Worm (Caenorhabditis elegans) whole organism, L1 larva: Measurements from ENCODE around the gene T16G12.13.

Source experiments
- C16A3.4 ChIP-seq: fragments of 150-350 bp; optimal IDR thresholded peaks from 2 replicates; lab custom pipeline; 2014; ENCODE audit warnings: missing biosample characterization, missing genetic modification characterization
- F16B12.6 ChIP-seq: fragments of 150-350 bp; optimal IDR thresholded peaks from 2 replicates; lab custom pipeline; 2014; ENCODE audit warnings: missing biosample characterization, missing genetic modification characterization
- Y116A8C.19 ChIP-seq: sonication (generic microtip); optimal IDR thresholded peaks from 2 replicates; lab custom pipeline; 2016; ENCODE audit warnings: missing compliant biosample characterization, missing genetic modification characterization, borderline replicate concordance
- aly-2 ChIP-seq: fragments of 150-350 bp; optimal IDR thresholded peaks from 2 replicates; lab custom pipeline; 2014; ENCODE audit warnings: missing biosample characterization, missing genetic modification characterization
- ama-1 ChIP-seq: fragments of 150-350 bp; optimal IDR thresholded peaks from 2 replicates; lab custom pipeline; 2014
- blmp-1 ChIP-seq: fragments of 150-350 bp; optimal IDR thresholded peaks from 2 replicates; lab custom pipeline; 2014; ENCODE audit warnings: missing biosample characterization, missing genetic modification characterization
- ceh-90 ChIP-seq: sonication (generic microtip); optimal IDR thresholded peaks from 2 replicates; lab custom pipeline; 2016; ENCODE audit warnings: missing genetic modification characterization, missing compliant biosample characterization
- dpl-1 ChIP-seq, 3 experiments: fragments of 150-350 bp in 2 of 3; sonication (generic microtip) in 1 of 3; optimal IDR thresholded peaks; 2 replicates each; lab custom pipeline; 2014 to 2017; ENCODE audit warnings: missing biosample characterization in 3 of 3, missing genetic modification characterization in 3 of 3, missing genetic modification reagents in 3 of 3
- dsc-1 ChIP-seq: sonication (generic microtip); optimal IDR thresholded peaks from 2 replicates; lab custom pipeline; 2016; ENCODE audit warnings: mild to moderate bottlenecking, missing genetic modification characterization, missing compliant biosample characterization
- efl-1 ChIP-seq, 4 experiments: fragments of 150-350 bp; optimal IDR thresholded peaks in 3 of 4; peaks in 1 of 4; 1 replicate in 1 of 4; 2 replicates in 3 of 4; lab custom pipeline; 2014; ENCODE audit warnings: missing biosample characterization in 2 of 4, missing genetic modification characterization in 2 of 4, missing genetic modification reagents in 2 of 4
- elt-2 ChIP-seq: sonication (generic microtip); optimal IDR thresholded peaks from 2 replicates; lab custom pipeline; 2016; ENCODE audit warnings: missing genetic modification characterization, mild to moderate bottlenecking, inconsistent platforms, missing compliant biosample characterization, missing genetic modification reagents
- ets-5 ChIP-seq: fragments of 200-800 bp; sonication (Bioruptor generic); IDR thresholded peaks from 2 replicates; pipeline ENCODE4 v1.3.6; 2022; ENCODE audit warnings: missing genetic modification characterization, missing compliant biosample characterization
- fkh-4 ChIP-seq: sonication (generic microtip); optimal IDR thresholded peaks from 2 replicates; lab custom pipeline; 2016; ENCODE audit warnings: missing compliant biosample characterization, missing genetic modification characterization, borderline replicate concordance
- hpl-2 ChIP-seq: fragments of 150-350 bp; optimal IDR thresholded peaks from 2 replicates; lab custom pipeline; 2014; ENCODE audit warnings: missing biosample characterization, missing genetic modification reagents, missing genetic modification characterization
- isw-1 ChIP-seq: fragments of 200-800 bp; sonication (Bioruptor generic); IDR thresholded peaks from 2 replicates; pipeline ENCODE4 v1.3.6; 2022; ENCODE audit warnings: missing genetic modification characterization, missing compliant biosample characterization
- jun-1 ChIP-seq: fragments of 150-350 bp; optimal IDR thresholded peaks from 2 replicates; lab custom pipeline; 2014; ENCODE audit warnings: missing biosample characterization, missing genetic modification reagents, missing genetic modification characterization
- lin-15B ChIP-seq: fragments of 150-350 bp; sonication (generic microtip); optimal IDR thresholded peaks from 3 replicates; lab custom pipeline; 2014; ENCODE audit warnings: missing biosample characterization, missing genetic modification characterization
- lin-35 ChIP-seq, 2 experiments: fragments of 150-350 bp; optimal IDR thresholded peaks; 2 replicates each; lab custom pipeline; 2014; ENCODE audit warnings: missing biosample characterization in 2 of 2, missing genetic modification characterization in 2 of 2, missing genetic modification reagents in 2 of 2
- lin-39 ChIP-seq: fragments of 150-350 bp; optimal IDR thresholded peaks from 2 replicates; lab custom pipeline; 2014; ENCODE audit warnings: missing biosample characterization, missing genetic modification reagents, missing genetic modification characterization
- lsy-2 ChIP-seq, 2 experiments: fragments of 150-350 bp; optimal IDR thresholded peaks; 2 replicates each; lab custom pipeline; 2014; ENCODE audit warnings: missing biosample characterization in 2 of 2, missing genetic modification characterization in 2 of 2
- mdl-1 ChIP-seq, 2 experiments: fragments of 150-350 bp; optimal IDR thresholded peaks; 2 replicates each; lab custom pipeline; 2014 to 2017; ENCODE audit warnings: missing biosample characterization in 2 of 2, missing genetic modification characterization in 2 of 2, inconsistent platforms in 1 of 2
- mef-2 ChIP-seq: fragments of 150-350 bp; optimal IDR thresholded peaks from 2 replicates; lab custom pipeline; 2014; ENCODE audit warnings: missing biosample characterization, missing genetic modification characterization
- nhr-11 ChIP-seq: fragments of 150-350 bp; optimal IDR thresholded peaks from 2 replicates; lab custom pipeline; 2014; ENCODE audit warnings: missing biosample characterization, missing genetic modification characterization
- nhr-237 ChIP-seq: fragments of 150-350 bp; optimal IDR thresholded peaks from 2 replicates; lab custom pipeline; 2014; ENCODE audit warnings: missing biosample characterization, missing genetic modification characterization
- nhr-47 ChIP-seq: sonication (generic microtip); optimal IDR thresholded peaks from 2 replicates; lab custom pipeline; 2016; ENCODE audit warnings: mild to moderate bottlenecking, missing genetic modification characterization, moderate library complexity, missing compliant biosample characterization
- nhr-71 ChIP-seq: sonication (generic microtip); optimal IDR thresholded peaks from 2 replicates; lab custom pipeline; 2016; ENCODE audit warnings: mild to moderate bottlenecking, missing genetic modification characterization, moderate library complexity, missing compliant biosample characterization
- nhr-76 ChIP-seq: sonication (generic microtip); optimal IDR thresholded peaks from 2 replicates; lab custom pipeline; 2017; ENCODE audit warnings: missing biosample characterization, missing genetic modification characterization
- nhr-85 ChIP-seq: sonication (generic microtip); peaks from one replicate; lab custom pipeline; 2016; ENCODE audit warnings: missing genetic modification characterization, inconsistent platforms, missing compliant biosample characterization
- pag-3 ChIP-seq: sonication (generic microtip); optimal IDR thresholded peaks from 2 replicates; lab custom pipeline; 2017; ENCODE audit warnings: missing genetic modification characterization, mild to moderate bottlenecking, missing compliant biosample characterization, antibody characterized with exemption, borderline replicate concordance; ENCODE audit not compliant: insufficient read depth
- rnt-1 ChIP-seq: sonication (generic microtip); optimal IDR thresholded peaks from 2 replicates; lab custom pipeline; 2016; ENCODE audit warnings: mild to moderate bottlenecking, missing genetic modification characterization, moderate library complexity, missing compliant biosample characterization
- snpc-4 ChIP-seq: fragments of 150-350 bp; optimal IDR thresholded peaks from 2 replicates; lab custom pipeline; 2014; ENCODE audit warnings: missing biosample characterization, missing genetic modification characterization
- snu-23 ChIP-seq: sonication (generic microtip); optimal IDR thresholded peaks from 2 replicates; lab custom pipeline; 2016; ENCODE audit warnings: missing genetic modification characterization, missing compliant biosample characterization
- sptf-1 ChIP-seq: fragments of 150-350 bp; optimal IDR thresholded peaks from 2 replicates; lab custom pipeline; 2014; ENCODE audit warnings: missing biosample characterization, missing genetic modification characterization
- swsn-7 ChIP-seq: sonication (generic microtip); optimal IDR thresholded peaks from 2 replicates; lab custom pipeline; 2016; ENCODE audit warnings: missing genetic modification characterization, missing compliant biosample characterization
- tbx-2 ChIP-seq: sonication (generic microtip); optimal IDR thresholded peaks from 2 replicates; lab custom pipeline; 2016; ENCODE audit warnings: missing genetic modification characterization, missing compliant biosample characterization
- unc-86 ChIP-seq: sonication (generic microtip); optimal IDR thresholded peaks from 2 replicates; lab custom pipeline; 2016; ENCODE audit warnings: missing genetic modification characterization, missing compliant biosample characterization
- zag-1 ChIP-seq: fragments of 150-350 bp; optimal IDR thresholded peaks from 2 replicates; lab custom pipeline; 2014; ENCODE audit warnings: missing biosample characterization, missing genetic modification characterization

Gene T16G12.13

ce11 chrIII:10085983-10086382, 25.3 kb downstream of the T16G12.13 start, which contains the start of gene T16H12.2:
Gene T16H12.2, plus strand, starts transcription at chrIII:10086283.
- TF ChIP-seq elt-2 (tag; lab: Kevin White, UChicago): no peak
- no peak for TF ChIP-seq ets-5
- TF ChIP-seq ceh-90 (tag; lab: Kevin White, UChicago): no peak

ce11 chrIII:10088508-10088981, 27.9 kb downstream of the T16G12.13 start, which contains the start of gene hal-2:
Gene hal-2, minus strand, starts transcription at chrIII:10088931.
- TF ChIP-seq nhr-76 (tag; lab: Kevin White, UChicago) (no peak), nhr-47 (tag; lab: Kevin White, UChicago) (no peak), mef-2 (no peak), unc-86 (no peak), fkh-4 (tag; lab: Kevin White, UChicago) (no peak), C16A3.4 (tag; lab: Kevin White, UChicago) (no peak), Y116A8C.19 (tag; lab: Kevin White, UChicago) (no peak), blmp-1 (tag; lab: Kevin White, UChicago) (no peak), pag-3 (tag; lab: Kevin White, UChicago) (no peak)

- no peak for TF ChIP-seq ama-1 (lab: Kevin White, UChicago)
- TF ChIP-seq nhr-85 (tag; lab: Kevin White, UChicago): peak; percentile 4
- TF ChIP-seq, all 84 proteins: peak for 1
Observed at ce11 chrIII:10090685-10091084, 30.0 kb downstream of the T16G12.13 start, which contains the start of gene gtf-2H2C. Gene gtf-2H2C, minus strand, starts transcription at chrIII:10090785.

ce11 chrIII:10093093-10093492, 32.4 kb downstream of the T16G12.13 start:
- TF ChIP-seq nhr-85 (tag; lab: Kevin White, UChicago) (no peak), lin-15B (tag; lab: Kevin White, UChicago) (peak; percentile 0), nhr-237 (tag; lab: Kevin White, UChicago) (no peak), sptf-1 (tag; lab: Kevin White, UChicago) (no peak), swsn-7 (no peak), lin-35 (GFP tag; optimal IDR thresholded peaks at IDR 0.05; lab: Kevin White, UChicago) (peak; percentile 88 to 94), snpc-4 (tag; lab: Kevin White, UChicago) (no peak), isw-1 (no peak), hpl-2 (GFP tag; lab: Kevin White, UChicago) (no peak), elt-2 (tag; lab: Kevin White, UChicago) (no peak), dsc-1 (tag; lab: Kevin White, UChicago) (peak; percentile 22), aly-2 (tag; lab: Kevin White, UChicago) (no peak), efl-1 (optimal IDR thresholded peaks at IDR 0.05; lab: Kevin White, UChicago) (peak; percentile 45 to 93), efl-1 (GFP tag; optimal IDR thresholded peaks at IDR 0.05 in 1 of 2; lab: Kevin White, UChicago) (peak; percentile 90 to 99), snu-23 (GFP tag; lab: Kevin White, UChicago) (peak; percentile 21), nhr-11 (tag; lab: Kevin White, UChicago) (no peak), tbx-2 (tag; lab: Kevin White, UChicago) (peak; percentile 1), dpl-1 (GFP tag; optimal IDR thresholded peaks at IDR 0.05; lab: Kevin White, UChicago) (peak; percentile 84 to 92 (median 88)), F16B12.6 (tag; lab: Kevin White, UChicago) (peak; percentile 79), lsy-2 (tag; optimal IDR thresholded peaks at IDR 0.05; lab: Kevin White, UChicago) (peak in 1 of 2 experiments; percentile 55), rnt-1 (peak; percentile 51), nhr-47 (tag; lab: Kevin White, UChicago) (peak; percentile 13), zag-1 (tag; lab: Kevin White, UChicago) (no peak), jun-1 (tag; lab: Kevin White, UChicago) (no peak), nhr-71 (tag; lab: Kevin White, UChicago) (peak; percentile 21), lin-39 (tag; lab: Kevin White, UChicago) (no peak), mdl-1 (tag; optimal IDR thresholded peaks at IDR 0.05; lab: Kevin White, UChicago) (peak in 1 of 2 experiments; percentile 30)
